Worm (Caenorhabditis elegans): ENCODE data around the gene F14D7.1.

DNA sequence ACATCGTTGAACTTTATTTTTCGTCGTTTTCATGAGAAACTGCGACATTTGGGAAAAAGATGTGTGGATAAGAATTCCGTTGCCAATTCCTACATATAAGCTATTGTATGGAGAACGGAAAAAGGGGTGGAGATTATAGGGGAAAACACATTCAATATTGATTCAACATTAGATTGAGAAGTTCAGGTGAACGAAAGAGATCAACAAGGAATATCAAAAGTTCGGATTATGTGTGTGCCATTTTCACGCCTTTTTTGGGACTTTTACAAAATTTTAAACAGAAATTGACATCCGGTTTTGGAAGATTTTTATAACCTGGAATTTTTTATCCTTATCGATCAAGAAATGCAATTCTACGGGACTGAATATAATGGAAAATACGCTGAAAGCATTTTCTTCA, 38.5 kb upstream of the F14D7.1 start, which contains the start of gene F47B8.5:
- no peak for TF ChIP-seq nhr-237 (tag; optimal IDR thresholded peaks at IDR 0.05)
- no peak for TF ChIP-seq dmd-9 (GFP tag; IDR thresholded peaks at IDR 0.05)
- TF ChIP-seq ztf-11 (tag; optimal IDR thresholded peaks at IDR 0.05) = no peak
- TF ChIP-seq ceh-20 (GFP tag; IDR thresholded peaks at IDR 0.05) = no peak
- TF ChIP-seq pha-4 (GFP tag; IDR thresholded peaks at IDR 0.05) = no peak
- no peak for TF ChIP-seq pha-4 (tag; optimal IDR thresholded peaks at IDR 0.05)
- TF ChIP-seq ceh-82 (tag; optimal IDR thresholded peaks at IDR 0.05) = no peak
- TF ChIP-seq unc-39 (tag; optimal IDR thresholded peaks at IDR 0.05) = no peak
- no peak for TF ChIP-seq saeg-2 (GFP tag; IDR thresholded peaks at IDR 0.05)
- TF ChIP-seq pqm-1 (tag; optimal IDR thresholded peaks at IDR 0.05) = no peak
- no peak for TF ChIP-seq ceh-62 (tag; optimal IDR thresholded peaks at IDR 0.05)
- no peak for TF ChIP-seq ZK546.5 (tag; optimal IDR thresholded peaks at IDR 0.05)
- no peak for TF ChIP-seq ceh-32 (tag; optimal IDR thresholded peaks at IDR 0.05; ENCODE audit: poor library complexity)

Measured in whole organism, L4 larva.